Worm (Caenorhabditis elegans) whole organism, L3 larva: ENCODE results near the gene C55A1.6.

Experiments
- ama-1 ChIP-seq: fragments of 150-350 bp; optimal IDR thresholded peaks from 2 replicates; lab custom pipeline; 2018
- ceh-82 ChIP-seq: fragments of 150-350 bp; optimal IDR thresholded peaks from 2 replicates; lab custom pipeline; 2014; ENCODE audit warnings: missing biosample characterization, missing genetic modification characterization
- ceh-9 ChIP-seq: sonication (generic microtip); optimal IDR thresholded peaks from 2 replicates; lab custom pipeline; 2018; ENCODE audit warnings: missing biosample characterization, missing genetic modification characterization
- elt-3 ChIP-seq, 3 experiments: fragments of 150-350 bp in 1 of 3; sonication (generic microtip) in 2 of 3; optimal IDR thresholded peaks; 2 replicates in 2 of 3; 4 replicates in 1 of 3; lab custom pipeline; 2014 to 2017; ENCODE audit warnings: missing biosample characterization in 3 of 3, missing genetic modification characterization in 3 of 3
- jun-1 ChIP-seq: fragments of 150-350 bp; optimal IDR thresholded peaks from 2 replicates; lab custom pipeline; 2014; ENCODE audit warnings: missing biosample characterization, missing genetic modification reagents, missing genetic modification characterization
- lin-15B ChIP-seq: fragments of 150-350 bp; optimal IDR thresholded peaks from 2 replicates; lab custom pipeline; 2014; ENCODE audit warnings: missing biosample characterization, missing genetic modification characterization
- nhr-23 ChIP-seq: fragments of 150-350 bp; optimal IDR thresholded peaks from 2 replicates; lab custom pipeline; 2014; ENCODE audit warnings: missing biosample characterization, missing genetic modification reagents, missing genetic modification characterization
- nhr-237 ChIP-seq: fragments of 150-350 bp; optimal IDR thresholded peaks from 2 replicates; lab custom pipeline; 2014; ENCODE audit warnings: missing biosample characterization, missing genetic modification characterization
- zag-1 ChIP-seq: fragments of 150-350 bp; optimal IDR thresholded peaks from 2 replicates; lab custom pipeline; 2014; ENCODE audit warnings: missing biosample characterization, missing genetic modification characterization

- TF ChIP-seq elt-3 (tag; optimal IDR thresholded peaks at IDR 0.05; lab: Kevin White, UChicago) = no peak
- no peak for TF ChIP-seq nhr-237 (tag; lab: Kevin White, UChicago)
- no peak for TF ChIP-seq lin-15B
- no peak for TF ChIP-seq jun-1 (tag; lab: Kevin White, UChicago)
- no peak for TF ChIP-seq ama-1 (lab: Kevin White, UChicago)
- TF ChIP-seq ceh-82 = no peak
- no peak for TF ChIP-seq zag-1 (tag; lab: Kevin White, UChicago)
- TF ChIP-seq ceh-9 = no peak
- TF ChIP-seq nhr-23 (tag; lab: Kevin White, UChicago) = no peak
Measured at ce11 chrV:15621518-15621917, 26.3 kb upstream of the C55A1.6 start, which contains the start of gene C55A1.1.
